Worm (Caenorhabditis elegans) whole organism, L2 larva: Measurements from ENCODE around the gene ZK1010.5.

ENCODE experiments used
- F13H6.1 ChIP-seq: sonication (generic microtip); optimal IDR thresholded peaks from 2 replicates; lab custom pipeline; 2016; ENCODE audit warnings: missing genetic modification characterization, missing compliant biosample characterization
- Y55F3AM.14 ChIP-seq: fragments of 200-800 bp; sonication (Bioruptor generic); optimal IDR thresholded peaks from 2 replicates; lab custom pipeline; 2018; ENCODE audit warnings: mild to moderate bottlenecking, missing genetic modification characterization, missing compliant biosample characterization
- alr-1 ChIP-seq: fragments of 150-350 bp; optimal IDR thresholded peaks from 2 replicates; lab custom pipeline; 2014; ENCODE audit warnings: missing biosample characterization, missing genetic modification characterization
- aly-2 ChIP-seq: fragments of 150-350 bp; optimal IDR thresholded peaks from 2 replicates; lab custom pipeline; 2014; ENCODE audit warnings: missing biosample characterization, missing genetic modification characterization
- blmp-1 ChIP-seq: sonication (generic microtip); optimal IDR thresholded peaks from 2 replicates; lab custom pipeline; 2017; ENCODE audit warnings: missing genetic modification characterization, mild to moderate bottlenecking, missing compliant biosample characterization, antibody characterized with exemption, moderate library complexity; ENCODE audit not compliant: insufficient read depth
- ceh-16 ChIP-seq: fragments of 150-350 bp; optimal IDR thresholded peaks from 2 replicates; lab custom pipeline; 2014; ENCODE audit warnings: missing biosample characterization, missing genetic modification characterization
- ceh-82 ChIP-seq: fragments of 150-350 bp; optimal IDR thresholded peaks from 2 replicates; lab custom pipeline; 2014; ENCODE audit warnings: missing biosample characterization, missing genetic modification characterization
- crh-2 ChIP-seq: sonication (generic microtip); optimal IDR thresholded peaks from 2 replicates; lab custom pipeline; 2017; ENCODE audit warnings: missing biosample characterization, missing genetic modification characterization
- dmd-4 ChIP-seq: sonication (generic microtip); optimal IDR thresholded peaks from 2 replicates; lab custom pipeline; 2017; ENCODE audit warnings: missing biosample characterization, missing genetic modification characterization
- egl-27 ChIP-seq: sonication (generic microtip); optimal IDR thresholded peaks from 3 replicates; lab custom pipeline; 2017; ENCODE audit warnings: missing biosample characterization, missing genetic modification reagents, missing genetic modification characterization
- elt-1 ChIP-seq: fragments of 150-350 bp; optimal IDR thresholded peaks from 2 replicates; lab custom pipeline; 2014; ENCODE audit warnings: missing biosample characterization, missing genetic modification characterization
- elt-3 ChIP-seq: sonication (generic microtip); optimal IDR thresholded peaks from 2 replicates; lab custom pipeline; 2017; ENCODE audit warnings: missing biosample characterization, missing genetic modification characterization
- fos-1 ChIP-seq: fragments of 150-350 bp; optimal IDR thresholded peaks from 2 replicates; lab custom pipeline; 2014; ENCODE audit warnings: missing biosample characterization, missing genetic modification characterization
- gmeb-1 ChIP-seq: fragments of 150-350 bp; optimal IDR thresholded peaks from 2 replicates; lab custom pipeline; 2014; ENCODE audit warnings: missing biosample characterization, missing genetic modification characterization
- lin-11 ChIP-seq: fragments of 150-350 bp; sonication (generic microtip); optimal IDR thresholded peaks from 2 replicates; lab custom pipeline; 2014; ENCODE audit warnings: missing biosample characterization, missing genetic modification characterization, inconsistent platforms, mixed read lengths
- lin-39 ChIP-seq: fragments of 150-350 bp; optimal IDR thresholded peaks from 2 replicates; lab custom pipeline; 2014; ENCODE audit warnings: missing biosample characterization, missing genetic modification reagents, missing genetic modification characterization
- lsy-2 ChIP-seq, 2 experiments: fragments of 150-350 bp in 1 of 2; sonication (generic microtip) in 1 of 2; optimal IDR thresholded peaks; 2 replicates each; lab custom pipeline; 2014 to 2017; ENCODE audit warnings: missing biosample characterization in 2 of 2, missing genetic modification characterization in 2 of 2
- mab-5 ChIP-seq: fragments of 150-350 bp; optimal IDR thresholded peaks from 2 replicates; lab custom pipeline; 2014; ENCODE audit warnings: missing biosample characterization, missing genetic modification characterization
- mbf-1 ChIP-seq: sonication (generic microtip); optimal IDR thresholded peaks from 2 replicates; lab custom pipeline; 2017; ENCODE audit warnings: missing biosample characterization, missing genetic modification characterization
- mdl-1 ChIP-seq, 2 experiments: fragments of 150-350 bp in 1 of 2; sonication (generic microtip) in 1 of 2; optimal IDR thresholded peaks; 2 replicates each; lab custom pipeline; 2017; ENCODE audit warnings: missing biosample characterization in 2 of 2, missing genetic modification characterization in 2 of 2
- nhr-10 ChIP-seq: sonication (generic microtip); optimal IDR thresholded peaks from 2 replicates; lab custom pipeline; 2017; ENCODE audit warnings: missing biosample characterization, missing genetic modification characterization
- nhr-11 ChIP-seq: fragments of 150-350 bp; optimal IDR thresholded peaks from 2 replicates; lab custom pipeline; 2014; ENCODE audit warnings: missing biosample characterization, missing genetic modification characterization
- nhr-12 ChIP-seq: fragments of 150-350 bp; optimal IDR thresholded peaks from 2 replicates; lab custom pipeline; 2014; ENCODE audit warnings: missing biosample characterization, missing genetic modification characterization
- nhr-129 ChIP-seq: fragments of 150-350 bp; optimal IDR thresholded peaks from 2 replicates; lab custom pipeline; 2014; ENCODE audit warnings: missing biosample characterization, missing genetic modification characterization
- nhr-21 ChIP-seq: fragments of 150-350 bp; optimal IDR thresholded peaks from 2 replicates; lab custom pipeline; 2014; ENCODE audit warnings: missing biosample characterization, missing genetic modification characterization
- nhr-23 ChIP-seq: fragments of 150-350 bp; optimal IDR thresholded peaks from 2 replicates; lab custom pipeline; 2014; ENCODE audit warnings: missing biosample characterization, missing genetic modification reagents, missing genetic modification characterization
- nhr-237 ChIP-seq: fragments of 150-350 bp; optimal IDR thresholded peaks from 2 replicates; lab custom pipeline; 2014; ENCODE audit warnings: missing biosample characterization, missing genetic modification characterization
- nhr-25 ChIP-seq: fragments of 150-350 bp; sonication (generic microtip); optimal IDR thresholded peaks from 3 replicates; lab custom pipeline; 2014; ENCODE audit warnings: missing biosample characterization, missing genetic modification characterization
- nhr-6 ChIP-seq: fragments of 150-350 bp; optimal IDR thresholded peaks from 2 replicates; lab custom pipeline; 2014; ENCODE audit warnings: missing biosample characterization, missing genetic modification characterization
- peb-1 ChIP-seq: fragments of 150-350 bp; optimal IDR thresholded peaks from 2 replicates; lab custom pipeline; 2014; ENCODE audit warnings: missing biosample characterization, missing genetic modification characterization
- sem-4 ChIP-seq: fragments of 150-350 bp; optimal IDR thresholded peaks from 2 replicates; lab custom pipeline; 2014; ENCODE audit warnings: missing biosample characterization, missing genetic modification reagents, missing genetic modification characterization
- skn-1 ChIP-seq: sonication (generic microtip); optimal IDR thresholded peaks from 2 replicates; lab custom pipeline; 2017; ENCODE audit warnings: missing biosample characterization, missing genetic modification characterization
- sma-3 ChIP-seq: sonication (generic microtip); optimal IDR thresholded peaks from 2 replicates; lab custom pipeline; 2016; ENCODE audit warnings: missing genetic modification reagents, missing genetic modification characterization, missing compliant biosample characterization
- sma-9 ChIP-seq, 2 experiments: fragments of 150-350 bp in 1 of 2; sonication (generic microtip) in 1 of 2; optimal IDR thresholded peaks; 2 replicates each; lab custom pipeline; 2014 to 2016; ENCODE audit warnings: missing genetic modification characterization in 2 of 2, mild to moderate bottlenecking in 1 of 2, missing biosample characterization in 1 of 2, missing compliant biosample characterization in 1 of 2, missing genetic modification reagents in 1 of 2, moderate library complexity in 1 of 2
- snpc-4 ChIP-seq: fragments of 150-350 bp; optimal IDR thresholded peaks from 2 replicates; lab custom pipeline; 2014; ENCODE audit warnings: missing biosample characterization, missing genetic modification characterization
- unc-39 ChIP-seq: fragments of 150-350 bp; optimal IDR thresholded peaks from 2 replicates; lab custom pipeline; 2014; ENCODE audit warnings: missing biosample characterization, missing genetic modification characterization
- unc-55 ChIP-seq: fragments of 150-350 bp; sonication (generic microtip); optimal IDR thresholded peaks from 3 replicates; lab custom pipeline; 2014; ENCODE audit warnings: missing biosample characterization, missing genetic modification reagents, missing genetic modification characterization
- unc-62 ChIP-seq: fragments of 150-350 bp; optimal IDR thresholded peaks from 2 replicates; lab custom pipeline; 2014; ENCODE audit warnings: missing biosample characterization, missing genetic modification reagents, missing genetic modification characterization
- zag-1 ChIP-seq: fragments of 150-350 bp; optimal IDR thresholded peaks from 2 replicates; lab custom pipeline; 2014; ENCODE audit warnings: missing biosample characterization, missing genetic modification characterization
- ztf-1 ChIP-seq: fragments of 200-800 bp; sonication (Bioruptor generic); conservative IDR thresholded peaks from 2 replicates; pipeline ENCODE4 v1.3.6; 2022; ENCODE audit warnings: missing genetic modification characterization, missing compliant biosample characterization
- ztf-11 ChIP-seq: sonication (generic microtip); optimal IDR thresholded peaks from 2 replicates; lab custom pipeline; 2017; ENCODE audit warnings: missing biosample characterization, missing genetic modification characterization
- ztf-4 ChIP-seq: fragments of 150-350 bp; optimal IDR thresholded peaks from 2 replicates; lab custom pipeline; 2014; ENCODE audit warnings: missing biosample characterization, missing genetic modification characterization

ZK1010.5 gene

DNA sequence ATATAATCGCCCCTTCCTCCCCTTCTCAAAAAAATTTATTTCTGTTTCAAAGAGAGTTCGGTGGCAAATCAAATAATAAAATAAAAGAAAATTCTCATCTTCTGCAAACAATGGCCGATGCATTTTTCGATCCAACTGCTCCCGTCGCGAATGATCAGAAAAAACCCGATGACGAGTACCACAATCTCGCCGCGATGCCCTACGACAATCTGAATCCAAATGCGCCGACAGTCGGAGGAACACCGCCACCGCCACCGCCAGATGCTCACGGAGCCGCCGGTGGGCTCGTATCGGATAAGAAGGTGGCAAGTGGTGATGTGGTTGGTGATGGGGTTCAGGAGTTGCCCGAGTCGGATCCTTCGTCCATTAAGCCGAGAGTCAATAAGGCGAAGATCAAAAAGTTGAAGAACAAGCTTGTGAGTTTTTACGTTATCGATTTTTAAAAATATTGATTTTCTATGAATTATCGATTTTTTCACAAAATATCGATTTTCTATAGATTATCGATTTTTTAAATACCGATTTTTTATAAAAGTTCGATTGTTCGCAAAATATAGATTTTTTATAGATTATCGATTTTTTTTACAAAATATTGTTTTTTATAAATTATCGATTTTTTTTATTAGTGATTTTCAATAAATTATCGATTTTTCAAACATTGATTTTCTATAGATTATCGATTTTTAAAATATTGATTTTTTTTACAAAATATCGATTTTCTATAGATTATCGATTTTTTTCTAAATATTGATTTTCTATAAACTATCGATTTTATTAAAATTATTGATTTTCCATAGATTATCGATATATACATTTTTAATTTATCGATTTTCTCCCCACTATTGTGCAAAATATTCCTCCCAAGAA lies 35.7 kb downstream of the ZK1010.5 start, which contains the start of gene Y39E4A.1:
TSS of gene Y39E4A.1 (plus strand) at position 51 of the 867 bp plus-strand sequence.
- TF ChIP-seq unc-62 (GFP tag; lab: Kevin White, UChicago) (no peak), blmp-1 (no peak), Y55F3AM.14 (no peak), nhr-10 (tag; lab: Kevin White, UChicago) (no peak), peb-1 (tag; lab: Kevin White, UChicago) (no peak), crh-2 (tag; lab: Kevin White, UChicago) (no peak), nhr-21 (tag; lab: Kevin White, UChicago) (no peak), ztf-11 (tag; lab: Kevin White, UChicago) (no peak), ceh-82 (tag; lab: Kevin White, UChicago) (no peak), skn-1 (tag; lab: Kevin White, UChicago) (no peak), mdl-1 (tag; optimal IDR thresholded peaks at IDR 0.05; lab: Kevin White, UChicago) (no peak), nhr-6 (no peak), gmeb-1 (tag; lab: Kevin White, UChicago) (no peak), elt-3 (tag; lab: Kevin White, UChicago) (no peak), elt-1 (no peak), mab-5 (tag; lab: Kevin White, UChicago) (no peak), fos-1 (tag; lab: Kevin White, UChicago) (no peak), ceh-16 (tag; lab: Kevin White, UChicago) (no peak)

DNA sequence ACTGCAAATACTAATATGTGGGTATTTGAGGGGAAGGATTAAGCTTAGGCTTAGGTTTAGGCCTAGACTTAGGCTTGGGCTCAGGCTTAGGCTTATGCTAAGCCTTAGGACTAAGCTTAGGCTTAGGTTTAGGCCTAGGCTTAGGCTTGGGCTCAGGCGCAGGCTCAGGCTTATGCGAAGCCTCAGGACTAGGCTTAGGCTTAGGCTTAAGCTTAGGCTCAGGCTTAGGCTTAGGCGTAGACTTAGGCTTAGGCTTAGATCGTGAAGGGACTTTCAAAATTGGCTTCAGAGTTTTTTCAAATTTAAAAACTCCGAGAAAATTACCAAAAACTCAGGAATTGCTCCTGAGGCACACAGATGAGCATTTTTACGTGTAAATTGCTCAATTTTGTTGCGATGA lies 42.2 kb downstream of the ZK1010.5 start:
- TF ChIP-seq nhr-10 (tag; lab: Kevin White, UChicago), result no peak
- no peak for TF ChIP-seq ceh-16 (tag; lab: Kevin White, UChicago)
- TF ChIP-seq nhr-129 (tag; lab: Kevin White, UChicago), result no peak
- TF ChIP-seq elt-3 (tag; lab: Kevin White, UChicago), result no peak
- no peak for TF ChIP-seq nhr-12 (tag; lab: Kevin White, UChicago)
- no peak for TF ChIP-seq fos-1 (tag; lab: Kevin White, UChicago)
- no peak for TF ChIP-seq lin-39 (tag; lab: Kevin White, UChicago)
- TF ChIP-seq elt-1, result no peak
- TF ChIP-seq sma-3 (GFP tag; lab: Kevin White, UChicago), result no peak
- TF ChIP-seq crh-2 (tag; lab: Kevin White, UChicago), result no peak
- TF ChIP-seq nhr-23, result no peak
- no peak for TF ChIP-seq lin-11 (tag; lab: Kevin White, UChicago)

- no peak for TF ChIP-seq Y55F3AM.14
- no peak for TF ChIP-seq mbf-1 (tag; lab: Kevin White, UChicago)
- no peak for TF ChIP-seq ceh-16 (tag; lab: Kevin White, UChicago)
- no peak for TF ChIP-seq unc-62 (GFP tag; lab: Kevin White, UChicago)
- no peak for TF ChIP-seq nhr-10 (tag; lab: Kevin White, UChicago)
- no peak for TF ChIP-seq mab-5 (tag; lab: Kevin White, UChicago)
- TF ChIP-seq ztf-4, result no peak
- TF ChIP-seq nhr-25, result no peak
- no peak for TF ChIP-seq ztf-1 (GFP tag; lab: Robert Waterston, UW)
- TF ChIP-seq unc-55 (GFP tag; lab: Kevin White, UChicago), result no peak
- no peak for TF ChIP-seq dmd-4 (tag; lab: Kevin White, UChicago)
These were observed 43.3 kb downstream of the ZK1010.5 start for ce11 chrIII:12944064-12944463.

DNA sequence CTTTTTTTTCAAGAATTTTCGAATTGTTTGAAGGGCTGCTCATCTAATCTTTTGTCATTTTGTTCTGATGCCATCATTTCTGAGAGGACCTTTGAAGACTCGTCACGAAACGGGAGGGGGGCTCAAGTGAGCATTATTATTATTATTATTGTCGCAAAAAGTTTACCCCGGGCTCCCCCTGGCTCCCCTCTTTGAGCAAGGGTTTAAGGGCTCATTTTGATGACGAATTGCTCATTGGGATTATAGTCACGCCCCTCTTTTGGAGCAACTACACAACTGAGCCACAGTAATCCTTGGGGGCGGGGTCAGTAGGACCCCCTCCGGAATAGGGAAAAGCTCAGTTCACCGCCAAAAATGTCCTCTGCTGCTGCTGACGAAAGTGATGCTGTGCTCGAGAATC lies 45.0 kb downstream of the ZK1010.5 start, which contains the start of gene unc-25:
TSS of gene unc-25 (plus strand) at position 345 of the 400 bp plus-strand sequence.
- TF ChIP-seq nhr-10 (tag; lab: Kevin White, UChicago), result no peak
- TF ChIP-seq lin-11 (tag; lab: Kevin White, UChicago), result no peak
- no peak for TF ChIP-seq ceh-16 (tag; lab: Kevin White, UChicago)
- no peak for TF ChIP-seq alr-1 (tag; lab: Kevin White, UChicago)
- TF ChIP-seq snpc-4, result no peak
- TF ChIP-seq gmeb-1 (tag; lab: Kevin White, UChicago), result no peak
- no peak for TF ChIP-seq nhr-12 (tag; lab: Kevin White, UChicago)
- no peak for TF ChIP-seq skn-1 (tag; lab: Kevin White, UChicago)
- TF ChIP-seq elt-1, result no peak
- no peak for TF ChIP-seq ztf-11 (tag; lab: Kevin White, UChicago)
- no peak for TF ChIP-seq unc-39
- no peak for TF ChIP-seq aly-2 (tag; lab: Kevin White, UChicago)
- TF ChIP-seq elt-3 (tag; lab: Kevin White, UChicago), result no peak
- no peak for TF ChIP-seq blmp-1
- TF ChIP-seq mab-5 (tag; lab: Kevin White, UChicago), result peak; percentile 73
- no peak for TF ChIP-seq egl-27
- no peak for TF ChIP-seq peb-1 (tag; lab: Kevin White, UChicago)
- 0 out of 2 replicates have a peak, but pooled peaks have one; percentile 22 for TF ChIP-seq ztf-1 (GFP tag; lab: Robert Waterston, UW)
- no peak for TF ChIP-seq sem-4 (tag; lab: Kevin White, UChicago)
- TF ChIP-seq unc-62 (GFP tag; lab: Kevin White, UChicago), result no peak
- TF ChIP-seq ztf-4, result no peak
- TF ChIP-seq lsy-2 (tag; optimal IDR thresholded peaks at IDR 0.05; lab: Kevin White, UChicago), result peak in 1 of 2 experiments; percentile 20
- TF ChIP-seq nhr-21 (tag; lab: Kevin White, UChicago), result no peak
- TF ChIP-seq mdl-1 (tag; optimal IDR thresholded peaks at IDR 0.05; lab: Kevin White, UChicago), result no peak
- no peak for TF ChIP-seq nhr-237 (tag; lab: Kevin White, UChicago)
- no peak for TF ChIP-seq sma-9 (GFP tag; optimal IDR thresholded peaks at IDR 0.05; lab: Kevin White, UChicago)
- TF ChIP-seq sma-9 (tag; optimal IDR thresholded peaks at IDR 0.05; lab: Kevin White, UChicago), result no peak
- TF ChIP-seq zag-1, result no peak
- TF ChIP-seq crh-2 (tag; lab: Kevin White, UChicago), result no peak
- TF ChIP-seq nhr-11 (tag; lab: Kevin White, UChicago), result no peak
- peak; percentile 0 for TF ChIP-seq F13H6.1 (tag; lab: Kevin White, UChicago)
